Worm (Caenorhabditis elegans): ENCODE results near the gene Y51A2B.5.
"Not testable (repeated sequence)": the region's sequence is repeated elsewhere in the genome, so short reads cannot be mapped to it uniquely, and the experiment has no call there.

The Y51A2B.5 gene

ce11 chrV:18402743-18403142 is 13.7 kb downstream of the Y51A2B.5 start:
- TF ChIP-seq nhr-12 (tag; optimal IDR thresholded peaks at IDR 0.05) (no peak), ceh-82 (tag; optimal IDR thresholded peaks at IDR 0.05) (no peak), nhr-237 (tag; optimal IDR thresholded peaks at IDR 0.05) (no peak), ztf-11 (tag; optimal IDR thresholded peaks at IDR 0.05) (no peak), fkh-10 (GFP tag; optimal IDR thresholded peaks at IDR 0.05) (no peak), nhr-43 (tag; optimal IDR thresholded peaks at IDR 0.05; ENCODE audit: poor library complexity, severe bottlenecking) (no peak), ceh-9 (tag; optimal IDR thresholded peaks at IDR 0.05) (no peak), snpc-4 (tag; optimal IDR thresholded peaks at IDR 0.05) (no peak), pha-4 (tag; optimal IDR thresholded peaks at IDR 0.05) (no peak), lin-15B (tag; optimal IDR thresholded peaks at IDR 0.05) (no peak), nhr-23 (tag; optimal IDR thresholded peaks at IDR 0.05) (no peak), tbx-2 (tag; optimal IDR thresholded peaks at IDR 0.05) (no peak)

- not testable (repeated sequence) for TF ChIP-seq unc-62 (GFP tag; optimal IDR thresholded peaks at IDR 0.05); nhr-67 (tag; optimal IDR thresholded peaks at IDR 0.05); lsy-12 (tag; optimal IDR thresholded peaks at IDR 0.05)
Measured at ce11 chrV:18404767-18405166, 15.7 kb downstream of the Y51A2B.5 start, which contains the start of gene srh-209. srh-209 (minus strand) TSS chrV:18404867.

ce11 chrV:18410142-18410541 is 21.1 kb downstream of the Y51A2B.5 start, which contains the start of gene srh-207:
srh-207 (minus strand) TSS chrV:18410242.
- TF ChIP-seq pqm-1 (tag; optimal IDR thresholded peaks at IDR 0.05): no peak
- no peak for TF ChIP-seq ceh-82 (tag; optimal IDR thresholded peaks at IDR 0.05)
- no peak for TF ChIP-seq mml-1 (tag; optimal IDR thresholded peaks at IDR 0.05)
- TF ChIP-seq jun-1 (tag; optimal IDR thresholded peaks at IDR 0.05): no peak
- TF ChIP-seq nhr-77 (tag; optimal IDR thresholded peaks at IDR 0.05): no peak
- no peak for TF ChIP-seq lin-15B (tag; optimal IDR thresholded peaks at IDR 0.05)

- TF ChIP-seq nhr-43 (tag; optimal IDR thresholded peaks at IDR 0.05; ENCODE audit: poor library complexity, severe bottlenecking): no peak
- TF ChIP-seq elt-2 (tag; optimal IDR thresholded peaks at IDR 0.05): peak; percentile 14
- no peak for TF ChIP-seq egl-27 (tag; optimal IDR thresholded peaks at IDR 0.05)
- no peak for TF ChIP-seq ZK546.5 (tag; optimal IDR thresholded peaks at IDR 0.05)
Measured at ce11 chrV:18412351-18412750, 23.3 kb downstream of the Y51A2B.5 start.

ce11 chrV:18412887-18413286 is 23.8 kb downstream of the Y51A2B.5 start, which contains the start of gene ZK262.2:
ZK262.2 (minus strand) TSS chrV:18412987.
- TF ChIP-seq R02D3.7 (tag; optimal IDR thresholded peaks at IDR 0.05): no peak
- TF ChIP-seq pha-4 (tag; optimal IDR thresholded peaks at IDR 0.05): peak; percentile 9

- TF ChIP-seq nhr-12 (tag; optimal IDR thresholded peaks at IDR 0.05) (no peak), tbx-2 (tag; optimal IDR thresholded peaks at IDR 0.05) (no peak), pha-4 (tag; optimal IDR thresholded peaks at IDR 0.05) (peak; percentile 1)
Measured at ce11 chrV:18414051-18414450, 25.0 kb downstream of the Y51A2B.5 start, which contains the start of gene txt-8. txt-8 (plus strand) TSS chrV:18414351.

- TF ChIP-seq mdl-1 (tag; optimal IDR thresholded peaks at IDR 0.05): no peak
- no peak for TF ChIP-seq ceh-16 (tag; optimal IDR thresholded peaks at IDR 0.05)
- TF ChIP-seq nhr-25 (tag; optimal IDR thresholded peaks at IDR 0.05): no peak
- TF ChIP-seq nhr-237 (tag; optimal IDR thresholded peaks at IDR 0.05): no peak
- no peak for TF ChIP-seq nhr-28 (tag; optimal IDR thresholded peaks at IDR 0.05)
- no peak for TF ChIP-seq pha-4 (tag; optimal IDR thresholded peaks at IDR 0.05)
- TF ChIP-seq elt-2 (tag; optimal IDR thresholded peaks at IDR 0.05): no peak
- no peak for TF ChIP-seq nhr-12 (tag; optimal IDR thresholded peaks at IDR 0.05)
- TF ChIP-seq aly-2 (tag; optimal IDR thresholded peaks at IDR 0.05): no peak
- TF ChIP-seq fkh-10 (GFP tag; optimal IDR thresholded peaks at IDR 0.05): no peak
- no peak for TF ChIP-seq jun-1 (tag; optimal IDR thresholded peaks at IDR 0.05)
- no peak for TF ChIP-seq fkh-2 (tag; optimal IDR thresholded peaks at IDR 0.05)
- TF ChIP-seq lin-39 (tag; optimal IDR thresholded peaks at IDR 0.05): no peak
- TF ChIP-seq unc-62 (GFP tag; optimal IDR thresholded peaks at IDR 0.05): no peak
- TF ChIP-seq lin-15B (tag; optimal IDR thresholded peaks at IDR 0.05): no peak
- TF ChIP-seq lsy-12 (tag; optimal IDR thresholded peaks at IDR 0.05): no peak
- TF ChIP-seq ceh-28 (tag; optimal IDR thresholded peaks at IDR 0.05): no peak
- no peak for TF ChIP-seq snpc-4 (tag; optimal IDR thresholded peaks at IDR 0.05)
- no peak for TF ChIP-seq hmg-11 (tag; optimal IDR thresholded peaks at IDR 0.05)
Measured at ce11 chrV:18420797-18421196, 31.7 kb downstream of the Y51A2B.5 start, which contains the start of gene srj-26. srj-26 (plus strand) TSS chrV:18421097.
